Worm (Caenorhabditis elegans) whole organism, early embryonic: ENCODE data around the gene T22B2.1.

Experiments
- F13C5.2 ChIP-seq: sonication (generic microtip); optimal IDR thresholded peaks from 2 replicates; lab custom pipeline; 2017; ENCODE audit warnings: mild to moderate bottlenecking, missing genetic modification characterization, inconsistent platforms, missing compliant biosample characterization
- aly-1 ChIP-seq: sonication (generic microtip); optimal IDR thresholded peaks from 2 replicates; lab custom pipeline; 2016; ENCODE audit warnings: missing genetic modification characterization, missing compliant biosample characterization
- ama-1 ChIP-seq: fragments of 150-350 bp; optimal IDR thresholded peaks from 2 replicates; lab custom pipeline; 2014
- ets-7 ChIP-seq: sonication (generic microtip); optimal IDR thresholded peaks from 2 replicates; lab custom pipeline; 2016; ENCODE audit warnings: missing genotype, missing genetic modification characterization, missing compliant biosample characterization
- hmbx-1 ChIP-seq: sonication (generic microtip); optimal IDR thresholded peaks from 2 replicates; lab custom pipeline; 2016; ENCODE audit warnings: mild to moderate bottlenecking, missing genetic modification characterization, missing compliant biosample characterization
- hmg-4 ChIP-seq: fragments of 200-800 bp; sonication (Bioruptor generic); optimal IDR thresholded peaks from 2 replicates; lab custom pipeline; 2018; ENCODE audit warnings: mild to moderate bottlenecking, missing genetic modification characterization, missing compliant biosample characterization
- pes-1 ChIP-seq: fragments of 200-800 bp; sonication (Bioruptor generic); IDR thresholded peaks from 2 replicates; pipeline ENCODE4 v1.3.6; 2022; ENCODE audit warnings: missing genetic modification reagents, missing genetic modification characterization, missing compliant biosample characterization
- scrt-1 ChIP-seq: fragments of 200-800 bp; sonication (Bioruptor generic); IDR thresholded peaks from 2 replicates; pipeline ENCODE4 v1.3.6; 2022; ENCODE audit warnings: missing genetic modification characterization, missing compliant biosample characterization
- sea-1 ChIP-seq: fragments of 200-800 bp; sonication (Bioruptor generic); conservative IDR thresholded peaks from 2 replicates; pipeline ENCODE4 v1.3.6; 2022; ENCODE audit warnings: missing genetic modification characterization, missing compliant biosample characterization
- tbx-11 ChIP-seq: fragments of 200-800 bp; sonication (Bioruptor generic); IDR thresholded peaks from 2 replicates; pipeline ENCODE4 v1.3.6; 2022; ENCODE audit warnings: missing genetic modification characterization, missing compliant biosample characterization
- tbx-37 ChIP-seq: fragments of 200-800 bp; sonication (Bioruptor generic); conservative IDR thresholded peaks from 2 replicates; pipeline ENCODE4 v1.3.6; 2022; ENCODE audit warnings: missing genetic modification reagents, missing genetic modification characterization, missing compliant biosample characterization
- tra-4 ChIP-seq: sonication (generic microtip); optimal IDR thresholded peaks from 2 replicates; lab custom pipeline; 2017; ENCODE audit warnings: missing genetic modification characterization, missing compliant biosample characterization

- TF ChIP-seq tbx-37 (GFP tag; lab: Robert Waterston, UW) = no peak
- no peak for TF ChIP-seq ama-1 (lab: Kevin White, UChicago)
- TF ChIP-seq tra-4 (tag; lab: Kevin White, UChicago) = no peak
- no peak for TF ChIP-seq hmbx-1 (tag; lab: Kevin White, UChicago)
- no peak for TF ChIP-seq F13C5.2 (tag; lab: Kevin White, UChicago)
- TF ChIP-seq aly-1 (tag; lab: Kevin White, UChicago) = no peak
- no peak for TF ChIP-seq hmg-4 (GFP tag; lab: Kevin White, UChicago)
- TF ChIP-seq sea-1 (GFP tag; lab: Robert Waterston, UW) = no peak
- no peak for TF ChIP-seq ets-7 (tag; lab: Kevin White, UChicago)
- TF ChIP-seq scrt-1 (GFP tag; lab: Robert Waterston, UW) = no peak
- no peak for TF ChIP-seq pes-1 (GFP tag; lab: Robert Waterston, UW)
- TF ChIP-seq tbx-11 (GFP tag; lab: Robert Waterston, UW) = no peak
Measured at ce11 chrX:3959221-3959620, 33.3 kb downstream of the T22B2.1 start.
